Fruit fly (Drosophila melanogaster) whole organism, embryonic: Measurements from ENCODE around the gene CG9586.

ENCODE experiments used
- Asciz ChIP-seq: fragments of 200-800 bp; sonication (Bioruptor generic); optimal IDR thresholded peaks from 2 replicates; lab custom pipeline; 2017; ENCODE audit warnings: missing biosample characterization, mild to moderate bottlenecking, missing genetic modification characterization, missing genetic modification reagents
- Atf3 ChIP-seq: fragments of 200-800 bp; sonication (Bioruptor generic); optimal IDR thresholded peaks from 3 replicates; lab custom pipeline; 2016; ENCODE audit warnings: missing biosample characterization, missing genetic modification characterization
- CG12236 ChIP-seq: fragments of 200-800 bp; sonication (Bioruptor generic); optimal IDR thresholded peaks from 2 replicates; lab custom pipeline; 2016; ENCODE audit warnings: missing biosample characterization, missing genetic modification characterization
- CG13775 ChIP-seq: fragments of 200-800 bp; sonication (Bioruptor generic); optimal IDR thresholded peaks from 3 replicates; lab custom pipeline; 2017; ENCODE audit warnings: missing biosample characterization, mild to moderate bottlenecking, missing genetic modification characterization
- CG14441 ChIP-seq: fragments of 200-800 bp; sonication (Bioruptor generic); IDR thresholded peaks from 2 replicates; pipeline ENCODE4 v1.3.6; 2022; ENCODE audit warnings: missing biosample characterization, missing genetic modification characterization
- CG18599 ChIP-seq: fragments of 200-800 bp; sonication (Bioruptor generic); optimal IDR thresholded peaks from 3 replicates; lab custom pipeline; 2017; ENCODE audit warnings: missing biosample characterization, missing genetic modification characterization, mild to moderate bottlenecking, moderate library complexity, missing genetic modification reagents
- CG2120 ChIP-seq: fragments of 200-800 bp; sonication (Bioruptor generic); optimal IDR thresholded peaks from 3 replicates; lab custom pipeline; 2016; ENCODE audit warnings: missing biosample characterization, missing genetic modification characterization
- CG3163 ChIP-seq: fragments of 200-800 bp; sonication (Bioruptor generic); optimal IDR thresholded peaks from 3 replicates; lab custom pipeline; 2016; ENCODE audit warnings: missing biosample characterization, missing genetic modification characterization
- CG34376 ChIP-seq: fragments of 200-800 bp; sonication (Bioruptor generic); optimal IDR thresholded peaks from 2 replicates; lab custom pipeline; 2018; ENCODE audit warnings: missing biosample characterization, mild to moderate bottlenecking, missing genetic modification characterization
- CG3726 ChIP-seq: fragments of 200-800 bp; sonication (Bioruptor generic); IDR thresholded peaks from 3 replicates; pipeline ENCODE4, ENCODE4 v1.3.6; 2022; ENCODE audit warnings: missing biosample characterization, missing genetic modification characterization
- CG7786 ChIP-seq: fragments of 200-800 bp; sonication (Bioruptor generic); optimal IDR thresholded peaks from 2 replicates; lab custom pipeline; 2016; ENCODE audit warnings: missing biosample characterization, missing genetic modification characterization
- CG8765 ChIP-seq: fragments of 200-800 bp; sonication (Bioruptor generic); IDR thresholded peaks from 2 replicates; pipeline ENCODE4 v1.3.6; 2022; ENCODE audit warnings: missing biosample characterization, missing genetic modification characterization
- CG9876 ChIP-seq: fragments of 200-800 bp; sonication (Bioruptor generic); optimal IDR thresholded peaks from 2 replicates; lab custom pipeline; 2016; ENCODE audit warnings: missing biosample characterization, missing genetic modification characterization
- Dp ChIP-seq: fragments of 200-800 bp; sonication (Bioruptor generic); optimal IDR thresholded peaks from 2 replicates; lab custom pipeline; 2018; ENCODE audit warnings: missing biosample characterization, mild to moderate bottlenecking, missing genetic modification characterization, moderate library complexity
- Dref ChIP-seq: fragments of 200-800 bp; sonication (Bioruptor generic); IDR thresholded peaks from 2 replicates; pipeline ENCODE4 v1.3.6; 2022; ENCODE audit warnings: missing biosample characterization, missing genetic modification characterization
- E2f2 ChIP-seq: fragments of 200-800 bp; sonication (Bioruptor generic); IDR thresholded peaks from 2 replicates; pipeline ENCODE4 v1.3.6; 2022; ENCODE audit warnings: missing biosample characterization, missing genetic modification characterization
- Ets65A ChIP-seq: fragments of 200-800 bp; sonication (Bioruptor generic); peaks from one replicate; lab custom pipeline; 2016; ENCODE audit warnings: missing biosample characterization, missing genetic modification characterization
- GATAe ChIP-seq: fragments of 200-800 bp; sonication (Bioruptor generic); conservative IDR thresholded peaks from 2 replicates; pipeline ENCODE4 v1.3.6; 2022; ENCODE audit warnings: missing biosample characterization, missing genetic modification characterization
- HLHmδ ChIP-seq: fragments of 200-800 bp; sonication (Bioruptor generic); optimal IDR thresholded peaks from 2 replicates; lab custom pipeline; 2018; ENCODE audit warnings: missing biosample characterization, mild to moderate bottlenecking, missing genetic modification characterization, moderate library complexity
- Hey ChIP-seq: fragments of 200-800 bp; sonication (Bioruptor generic); optimal IDR thresholded peaks from 3 replicates; lab custom pipeline; 2018; ENCODE audit warnings: missing biosample characterization, mild to moderate bottlenecking, missing genetic modification characterization
- MTF-1 ChIP-seq: fragments of 200-800 bp; sonication (Bioruptor generic); optimal IDR thresholded peaks from 2 replicates; lab custom pipeline; 2018; ENCODE audit warnings: missing biosample characterization, mild to moderate bottlenecking, missing genetic modification characterization, borderline replicate concordance
- Side ChIP-seq: fragments of 200-800 bp; sonication (Bioruptor generic); optimal IDR thresholded peaks from 2 replicates; lab custom pipeline; 2016; ENCODE audit warnings: missing biosample characterization, missing genetic modification characterization
- Sox100B ChIP-seq: fragments of 200-800 bp; sonication (Bioruptor generic); optimal IDR thresholded peaks from 3 replicates; lab custom pipeline; 2018; ENCODE audit warnings: missing biosample characterization, mild to moderate bottlenecking, missing genetic modification characterization
- Sox102F ChIP-seq: fragments of 200-800 bp; sonication (Bioruptor generic); optimal IDR thresholded peaks from 2 replicates; lab custom pipeline; 2018; ENCODE audit warnings: missing biosample characterization, mild to moderate bottlenecking, missing genetic modification characterization, moderate library complexity
- Taf1 ChIP-seq: fragments of 200-800 bp; sonication (Bioruptor generic); IDR thresholded peaks from 2 replicates; pipeline ENCODE4 v1.3.6; 2022; ENCODE audit warnings: missing biosample characterization, missing genetic modification characterization
- ase ChIP-seq: fragments of 200-800 bp; sonication (Bioruptor generic); IDR thresholded peaks from 3 replicates; pipeline ENCODE4 v1.3.6; 2022; ENCODE audit warnings: missing biosample characterization, missing genetic modification characterization
- bbx ChIP-seq: fragments of 200-800 bp; sonication (Bioruptor generic); IDR thresholded peaks from 2 replicates; pipeline ENCODE4 v1.3.6; 2022; ENCODE audit warnings: missing biosample characterization, missing genetic modification characterization; ENCODE audit not compliant: partially characterized antibody
- chinmo ChIP-seq: fragments of 200-800 bp; sonication (Bioruptor generic); IDR thresholded peaks from 4 replicates; pipeline ENCODE4 v1.3.6; 2022; ENCODE audit warnings: missing biosample characterization, missing genetic modification characterization; ENCODE audit not compliant: partially characterized antibody
- crol ChIP-seq: fragments of 200-800 bp; sonication (Bioruptor generic); IDR thresholded peaks from 2 replicates; pipeline ENCODE4 v1.3.6; 2022; ENCODE audit warnings: missing biosample characterization, missing genetic modification characterization
- emc ChIP-seq: fragments of 200-800 bp; sonication (Bioruptor generic); optimal IDR thresholded peaks from 2 replicates; lab custom pipeline; 2016; ENCODE audit warnings: missing biosample characterization, missing genetic modification characterization
- exex ChIP-seq: fragments of 200-800 bp; sonication (Bioruptor generic); optimal IDR thresholded peaks from 4 replicates; lab custom pipeline; 2018; ENCODE audit warnings: missing biosample characterization, mild to moderate bottlenecking, missing genetic modification characterization, moderate library complexity
- gem ChIP-seq: fragments of 200-800 bp; sonication (Bioruptor generic); optimal IDR thresholded peaks from 2 replicates; lab custom pipeline; 2019; ENCODE audit warnings: missing biosample characterization, mild to moderate bottlenecking, missing genetic modification characterization, moderate library complexity
- grn ChIP-seq: fragments of 200-800 bp; sonication (Bioruptor generic); optimal IDR thresholded peaks from 3 replicates; lab custom pipeline; 2017; ENCODE audit warnings: missing biosample characterization, missing genetic modification characterization
- lab ChIP-seq: fragments of 200-800 bp; sonication (Bioruptor generic); optimal IDR thresholded peaks from 3 replicates; lab custom pipeline; 2017; ENCODE audit warnings: missing biosample characterization, missing genetic modification characterization, mild to moderate bottlenecking, moderate library complexity, missing genetic modification reagents
- mirr ChIP-seq: fragments of 200-800 bp; sonication (Bioruptor generic); optimal IDR thresholded peaks from 3 replicates; lab custom pipeline; 2018; ENCODE audit warnings: missing biosample characterization, mild to moderate bottlenecking, missing genetic modification characterization
- rib ChIP-seq: fragments of 200-800 bp; sonication (Bioruptor generic); IDR thresholded peaks from 2 replicates; pipeline ENCODE4 v1.3.6; 2022; ENCODE audit warnings: missing biosample characterization, missing genetic modification characterization
- salm ChIP-seq: fragments of 200-800 bp; sonication (Bioruptor generic); optimal IDR thresholded peaks from 2 replicates; lab custom pipeline; 2018; ENCODE audit warnings: missing biosample characterization, mild to moderate bottlenecking, missing genetic modification characterization
- sd ChIP-seq: fragments of 200-800 bp; sonication (Bioruptor generic); optimal IDR thresholded peaks from 3 replicates; lab custom pipeline; 2018; ENCODE audit warnings: missing biosample characterization, mild to moderate bottlenecking, missing genetic modification characterization, moderate library complexity
- sens ChIP-seq: fragments of 200-800 bp; sonication (Bioruptor generic); peaks from one replicate; lab custom pipeline; 2016; ENCODE audit warnings: missing biosample characterization, missing genetic modification characterization
- shn ChIP-seq: fragments of 200-800 bp; sonication (Bioruptor generic); optimal IDR thresholded peaks from 3 replicates; lab custom pipeline; 2016; ENCODE audit warnings: missing biosample characterization, missing genetic modification characterization
- sug ChIP-seq: fragments of 200-800 bp; optimal IDR thresholded peaks from 2 replicates; lab custom pipeline; 2019; ENCODE audit warnings: missing biosample characterization, mild to moderate bottlenecking, missing genetic modification characterization, moderate library complexity
- wek ChIP-seq: fragments of 200-800 bp; sonication (Bioruptor generic); optimal IDR thresholded peaks from 3 replicates; lab custom pipeline; 2018; ENCODE audit warnings: missing biosample characterization, mild to moderate bottlenecking, missing genetic modification characterization, moderate library complexity
- zen ChIP-seq: fragments of 200-800 bp; sonication (Bioruptor generic); optimal IDR thresholded peaks from 3 replicates; lab custom pipeline; 2018; ENCODE audit warnings: missing biosample characterization, mild to moderate bottlenecking, missing genetic modification characterization, moderate library complexity
- zfh1 ChIP-seq: fragments of 200-800 bp; sonication (Bioruptor generic); IDR thresholded peaks from 3 replicates; pipeline ENCODE4 v1.3.6; 2022; ENCODE audit warnings: missing biosample characterization, missing genetic modification characterization

Gene CG9586

dm6 chr2L:9134209-9134608, 32.1 kb downstream of the CG9586 start:
- TF ChIP-seq bbx (GFP tag; lab: Robert Waterston, UW) (no peak), zen (tag; lab: Kevin White, UChicago) (no peak), Sox102F (GFP tag; lab: Kevin White, UChicago) (no peak), Hey (peak; percentile 35), rib (0 out of 2 replicates have a peak, but pooled peaks have one; percentile 29), HLHmδ (GFP tag; lab: Kevin White, UChicago) (no peak), salm (tag; lab: Kevin White, UChicago) (no peak), CG18599 (GFP tag; lab: Kevin White, UChicago) (peak; percentile 2), crol (GFP tag; lab: Robert Waterston, UW) (no peak), grn (GFP tag; lab: Kevin White, UChicago) (peak; percentile 40), Atf3 (GFP tag; lab: Kevin White, UChicago) (peak; percentile 43), MTF-1 (no peak), ase (GFP tag; lab: Robert Waterston, UW) (no peak), Sox100B (GFP tag; lab: Kevin White, UChicago) (no peak), GATAe (GFP tag; lab: Robert Waterston, UW) (peak; percentile 43; the same call in 1 of the 2 replicates), gem (tag; lab: Kevin White, UChicago) (no peak), Side (GFP tag; lab: Kevin White, UChicago) (no peak), CG9876 (GFP tag; lab: Kevin White, UChicago) (no peak), wek (GFP tag; lab: Kevin White, UChicago) (no peak), CG3726 (GFP tag; lab: Robert Waterston, UW) (0 out of 3 replicates have a peak, but pooled peaks have one; percentile 24), CG3163 (GFP tag; lab: Kevin White, UChicago) (no peak), Asciz (GFP tag; lab: Kevin White, UChicago) (peak; percentile 16), E2f2 (peak; percentile 27; the same call in 1 of the 2 replicates), Dp (GFP tag; lab: Kevin White, UChicago) (no peak), mirr (GFP tag; lab: Kevin White, UChicago) (peak; percentile 82), Taf1 (GFP tag; lab: Robert Waterston, UW) (no peak), Dref (GFP tag; lab: Robert Waterston, UW) (no peak), chinmo (GFP tag; lab: Robert Waterston, UW) (0 out of 4 replicates have a peak, but pooled peaks have one; percentile 67), emc (GFP tag; lab: Kevin White, UChicago) (no peak), CG8765 (GFP tag; lab: Robert Waterston, UW) (no peak), sug (tag; lab: Kevin White, UChicago) (peak; percentile 75), zfh1 (GFP tag; lab: Robert Waterston, UW) (no peak), CG7786 (no peak), CG13775 (GFP tag; lab: Kevin White, UChicago) (no peak), sens (GFP tag; lab: Kevin White, UChicago) (peak; percentile 35), lab (GFP tag; lab: Kevin White, UChicago) (peak; percentile 51), shn (GFP tag; lab: Kevin White, UChicago) (no peak), Ets65A (GFP tag; lab: Kevin White, UChicago) (peak; percentile 21), CG12236 (GFP tag; lab: Kevin White, UChicago) (no peak), CG14441 (GFP tag; lab: Robert Waterston, UW) (peak; percentile 46; the same call in 1 of the 2 replicates), CG2120 (GFP tag; lab: Kevin White, UChicago) (peak; percentile 3), exex (tag; lab: Kevin White, UChicago) (peak; percentile 87), CG34376 (GFP tag; lab: Kevin White, UChicago) (peak; percentile 27), sd (tag; lab: Kevin White, UChicago) (peak; percentile 98)
